Fruit fly (Drosophila melanogaster): Measurements from ENCODE around the gene CG14739.

DNA sequence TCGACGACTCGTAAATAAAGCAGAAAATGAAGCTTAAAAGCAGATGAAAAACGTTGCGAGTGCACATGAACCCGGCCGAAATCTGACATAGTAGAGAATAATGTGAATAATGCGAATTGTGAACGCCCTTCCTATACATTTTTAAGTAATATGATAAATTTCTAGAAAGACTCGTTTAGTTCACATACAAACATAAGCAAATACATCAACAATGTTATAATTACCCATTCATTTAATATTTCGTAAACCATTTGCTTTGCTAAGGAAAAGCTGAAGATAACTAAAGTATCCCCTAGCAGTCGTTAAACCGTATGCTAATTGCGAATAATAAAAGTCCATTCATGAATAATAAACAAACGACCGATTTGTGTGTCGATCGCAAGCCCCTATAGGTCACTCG, 34.5 kb upstream of the CG14739 start:
- no peak for TF ChIP-seq psq (optimal IDR thresholded peaks at IDR 0.05)
- no peak for TF ChIP-seq pan (optimal IDR thresholded peaks at IDR 0.05)
- no peak for TF ChIP-seq EcR (GFP tag; optimal IDR thresholded peaks at IDR 0.05)
- TF ChIP-seq usp (GFP tag; optimal IDR thresholded peaks at IDR 0.05): no peak
